Worm (Caenorhabditis elegans) whole organism, L2 larva: Measurements from ENCODE around the gene F55A11.11.

ENCODE experiments used
- C34F6.9 ChIP-seq: fragments of 150-350 bp; optimal IDR thresholded peaks from 2 replicates; lab custom pipeline; 2014; ENCODE audit warnings: missing biosample characterization, missing genetic modification characterization
- F13H6.1 ChIP-seq: sonication (generic microtip); optimal IDR thresholded peaks from 2 replicates; lab custom pipeline; 2016; ENCODE audit warnings: missing genetic modification characterization, missing compliant biosample characterization
- R02D3.7 ChIP-seq: fragments of 150-350 bp; optimal IDR thresholded peaks from 2 replicates; lab custom pipeline; 2014; ENCODE audit warnings: missing biosample characterization, missing genetic modification characterization
- Y55F3AM.14 ChIP-seq: fragments of 200-800 bp; sonication (Bioruptor generic); optimal IDR thresholded peaks from 2 replicates; lab custom pipeline; 2018; ENCODE audit warnings: mild to moderate bottlenecking, missing genetic modification characterization, missing compliant biosample characterization
- ZK546.5 ChIP-seq: sonication (generic microtip); optimal IDR thresholded peaks from 2 replicates; lab custom pipeline; 2017; ENCODE audit warnings: missing biosample characterization, missing genetic modification characterization
- ama-1 ChIP-seq: fragments of 150-350 bp; optimal IDR thresholded peaks from 2 replicates; lab custom pipeline; 2018; ENCODE audit warnings: inconsistent platforms
- blmp-1 ChIP-seq: sonication (generic microtip); optimal IDR thresholded peaks from 2 replicates; lab custom pipeline; 2017; ENCODE audit warnings: missing genetic modification characterization, mild to moderate bottlenecking, missing compliant biosample characterization, antibody characterized with exemption, moderate library complexity; ENCODE audit not compliant: insufficient read depth
- crh-2 ChIP-seq: sonication (generic microtip); optimal IDR thresholded peaks from 2 replicates; lab custom pipeline; 2017; ENCODE audit warnings: missing biosample characterization, missing genetic modification characterization
- dmd-4 ChIP-seq: sonication (generic microtip); optimal IDR thresholded peaks from 2 replicates; lab custom pipeline; 2017; ENCODE audit warnings: missing biosample characterization, missing genetic modification characterization
- egl-27 ChIP-seq: sonication (generic microtip); optimal IDR thresholded peaks from 3 replicates; lab custom pipeline; 2017; ENCODE audit warnings: missing biosample characterization, missing genetic modification reagents, missing genetic modification characterization
- elt-3 ChIP-seq: sonication (generic microtip); optimal IDR thresholded peaks from 2 replicates; lab custom pipeline; 2017; ENCODE audit warnings: missing biosample characterization, missing genetic modification characterization
- fos-1 ChIP-seq: fragments of 150-350 bp; optimal IDR thresholded peaks from 2 replicates; lab custom pipeline; 2014; ENCODE audit warnings: missing biosample characterization, missing genetic modification characterization
- gmeb-1 ChIP-seq: fragments of 150-350 bp; optimal IDR thresholded peaks from 2 replicates; lab custom pipeline; 2014; ENCODE audit warnings: missing biosample characterization, missing genetic modification characterization
- lin-11 ChIP-seq: fragments of 150-350 bp; sonication (generic microtip); optimal IDR thresholded peaks from 2 replicates; lab custom pipeline; 2014; ENCODE audit warnings: missing biosample characterization, missing genetic modification characterization, inconsistent platforms, mixed read lengths
- lin-39 ChIP-seq: fragments of 150-350 bp; optimal IDR thresholded peaks from 2 replicates; lab custom pipeline; 2014; ENCODE audit warnings: missing biosample characterization, missing genetic modification reagents, missing genetic modification characterization
- lsy-2 ChIP-seq, 2 experiments: fragments of 150-350 bp in 1 of 2; sonication (generic microtip) in 1 of 2; optimal IDR thresholded peaks; 2 replicates each; lab custom pipeline; 2014 to 2017; ENCODE audit warnings: missing biosample characterization in 2 of 2, missing genetic modification characterization in 2 of 2
- mbf-1 ChIP-seq: sonication (generic microtip); optimal IDR thresholded peaks from 2 replicates; lab custom pipeline; 2017; ENCODE audit warnings: missing biosample characterization, missing genetic modification characterization
- mdl-1 ChIP-seq, 2 experiments: fragments of 150-350 bp in 1 of 2; sonication (generic microtip) in 1 of 2; optimal IDR thresholded peaks; 2 replicates each; lab custom pipeline; 2017; ENCODE audit warnings: missing biosample characterization in 2 of 2, missing genetic modification characterization in 2 of 2
- nhr-10 ChIP-seq: sonication (generic microtip); optimal IDR thresholded peaks from 2 replicates; lab custom pipeline; 2017; ENCODE audit warnings: missing biosample characterization, missing genetic modification characterization
- nhr-11 ChIP-seq: fragments of 150-350 bp; optimal IDR thresholded peaks from 2 replicates; lab custom pipeline; 2014; ENCODE audit warnings: missing biosample characterization, missing genetic modification characterization
- nhr-12 ChIP-seq: fragments of 150-350 bp; optimal IDR thresholded peaks from 2 replicates; lab custom pipeline; 2014; ENCODE audit warnings: missing biosample characterization, missing genetic modification characterization
- nhr-129 ChIP-seq: fragments of 150-350 bp; optimal IDR thresholded peaks from 2 replicates; lab custom pipeline; 2014; ENCODE audit warnings: missing biosample characterization, missing genetic modification characterization
- nhr-21 ChIP-seq: fragments of 150-350 bp; optimal IDR thresholded peaks from 2 replicates; lab custom pipeline; 2014; ENCODE audit warnings: missing biosample characterization, missing genetic modification characterization
- nhr-23 ChIP-seq: fragments of 150-350 bp; optimal IDR thresholded peaks from 2 replicates; lab custom pipeline; 2014; ENCODE audit warnings: missing biosample characterization, missing genetic modification reagents, missing genetic modification characterization
- nhr-237 ChIP-seq: fragments of 150-350 bp; optimal IDR thresholded peaks from 2 replicates; lab custom pipeline; 2014; ENCODE audit warnings: missing biosample characterization, missing genetic modification characterization
- nhr-25 ChIP-seq: fragments of 150-350 bp; sonication (generic microtip); optimal IDR thresholded peaks from 3 replicates; lab custom pipeline; 2014; ENCODE audit warnings: missing biosample characterization, missing genetic modification characterization
- nhr-6 ChIP-seq: fragments of 150-350 bp; optimal IDR thresholded peaks from 2 replicates; lab custom pipeline; 2014; ENCODE audit warnings: missing biosample characterization, missing genetic modification characterization
- peb-1 ChIP-seq: fragments of 150-350 bp; optimal IDR thresholded peaks from 2 replicates; lab custom pipeline; 2014; ENCODE audit warnings: missing biosample characterization, missing genetic modification characterization
- skn-1 ChIP-seq: sonication (generic microtip); optimal IDR thresholded peaks from 2 replicates; lab custom pipeline; 2017; ENCODE audit warnings: missing biosample characterization, missing genetic modification characterization
- sma-3 ChIP-seq: sonication (generic microtip); optimal IDR thresholded peaks from 2 replicates; lab custom pipeline; 2016; ENCODE audit warnings: missing genetic modification reagents, missing genetic modification characterization, missing compliant biosample characterization
- sma-9 ChIP-seq, 2 experiments: fragments of 150-350 bp in 1 of 2; sonication (generic microtip) in 1 of 2; optimal IDR thresholded peaks; 2 replicates each; lab custom pipeline; 2014 to 2016; ENCODE audit warnings: missing genetic modification characterization in 2 of 2, mild to moderate bottlenecking in 1 of 2, missing biosample characterization in 1 of 2, missing compliant biosample characterization in 1 of 2, missing genetic modification reagents in 1 of 2, moderate library complexity in 1 of 2
- snpc-4 ChIP-seq: fragments of 150-350 bp; optimal IDR thresholded peaks from 2 replicates; lab custom pipeline; 2014; ENCODE audit warnings: missing biosample characterization, missing genetic modification characterization
- unc-55 ChIP-seq: fragments of 150-350 bp; sonication (generic microtip); optimal IDR thresholded peaks from 3 replicates; lab custom pipeline; 2014; ENCODE audit warnings: missing biosample characterization, missing genetic modification reagents, missing genetic modification characterization
- unc-62 ChIP-seq: fragments of 150-350 bp; optimal IDR thresholded peaks from 2 replicates; lab custom pipeline; 2014; ENCODE audit warnings: missing biosample characterization, missing genetic modification reagents, missing genetic modification characterization
- zag-1 ChIP-seq: fragments of 150-350 bp; optimal IDR thresholded peaks from 2 replicates; lab custom pipeline; 2014; ENCODE audit warnings: missing biosample characterization, missing genetic modification characterization
- ztf-1 ChIP-seq: fragments of 200-800 bp; sonication (Bioruptor generic); conservative IDR thresholded peaks from 2 replicates; pipeline ENCODE4 v1.3.6; 2022; ENCODE audit warnings: missing genetic modification characterization, missing compliant biosample characterization

F55A11.11 gene

DNA sequence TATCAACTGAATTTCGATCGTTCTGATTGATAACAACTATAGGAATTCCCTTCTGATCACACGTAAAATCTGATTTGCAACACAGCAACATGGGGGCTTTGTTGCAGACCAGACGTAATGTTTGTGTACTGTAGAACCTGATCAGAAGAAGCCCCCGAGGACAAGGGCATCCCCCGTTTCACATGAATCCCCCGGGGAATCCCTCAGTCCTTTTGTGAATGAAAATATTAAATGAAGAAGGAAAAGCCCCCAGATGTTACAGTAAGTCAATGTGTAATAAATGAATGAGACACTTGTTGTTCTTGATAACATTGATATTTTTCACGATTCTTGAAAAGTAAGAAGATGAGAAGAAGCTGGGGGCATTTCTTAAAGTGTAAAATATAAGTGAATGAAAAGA is 11.2 kb downstream of the F55A11.11 start:
- peak; percentile 38 for TF ChIP-seq blmp-1 (tag; lab: Kevin White, UChicago)
- peak; percentile 81 for TF ChIP-seq nhr-25 (tag; lab: Kevin White, UChicago)
- TF ChIP-seq unc-55 (GFP tag; lab: Kevin White, UChicago), result no peak

DNA sequence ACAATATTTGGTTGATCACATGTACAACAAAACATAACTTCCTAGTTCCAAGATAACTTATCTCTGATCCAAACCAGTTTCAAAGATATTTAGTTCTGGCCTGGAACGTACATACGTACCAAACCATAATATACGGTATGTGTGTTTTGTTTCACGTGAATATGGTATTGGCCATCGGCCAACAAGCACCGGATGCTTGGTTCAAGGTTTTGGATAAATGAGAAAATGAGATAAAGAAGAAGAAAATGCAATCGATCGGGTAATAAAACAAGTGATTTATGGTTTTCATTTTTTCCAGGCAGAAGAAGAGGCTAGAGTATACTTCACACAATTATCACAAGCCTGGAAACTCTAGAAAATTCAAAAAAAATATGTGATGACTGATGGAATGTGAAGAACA is 12.4 kb downstream of the F55A11.11 start:
- TF ChIP-seq dmd-4 (tag; lab: Kevin White, UChicago), result no peak
- peak in 1 of 2 experiments; percentile 2 for TF ChIP-seq mdl-1 (tag; optimal IDR thresholded peaks at IDR 0.05; lab: Kevin White, UChicago)
- TF ChIP-seq egl-27 (tag; lab: Kevin White, UChicago), result peak; percentile 69
- peak; percentile 52 for TF ChIP-seq nhr-25 (tag; lab: Kevin White, UChicago)
- TF ChIP-seq sma-3 (GFP tag; lab: Kevin White, UChicago), result peak; percentile 59
- TF ChIP-seq sma-9 (GFP tag; optimal IDR thresholded peaks at IDR 0.05; lab: Kevin White, UChicago), result peak; percentile 79
- TF ChIP-seq sma-9 (tag; optimal IDR thresholded peaks at IDR 0.05; lab: Kevin White, UChicago), result no peak
- peak; percentile 73 for TF ChIP-seq nhr-21 (tag; lab: Kevin White, UChicago)
- no peak for TF ChIP-seq ztf-1 (GFP tag; lab: Robert Waterston, UW)

ce11 chrV:11796343-11796742 is 13.4 kb downstream of the F55A11.11 start:
- peak; percentile 8 for TF ChIP-seq crh-2 (tag; lab: Kevin White, UChicago)
- peak; percentile 13 for TF ChIP-seq nhr-21 (tag; lab: Kevin White, UChicago)
- TF ChIP-seq sma-3 (GFP tag; lab: Kevin White, UChicago), result peak; percentile 17
- TF ChIP-seq blmp-1 (tag; lab: Kevin White, UChicago), result peak; percentile 2
- peak; percentile 81 for TF ChIP-seq sma-9 (GFP tag; optimal IDR thresholded peaks at IDR 0.05; lab: Kevin White, UChicago)
- TF ChIP-seq sma-9 (tag; optimal IDR thresholded peaks at IDR 0.05; lab: Kevin White, UChicago), result no peak
- TF ChIP-seq elt-3 (tag; lab: Kevin White, UChicago), result no peak
- TF ChIP-seq nhr-25 (tag; lab: Kevin White, UChicago), result peak; percentile 53
- no peak for TF ChIP-seq nhr-10 (tag; lab: Kevin White, UChicago)

- TF ChIP-seq nhr-10 (tag; lab: Kevin White, UChicago) (no peak), crh-2 (tag; lab: Kevin White, UChicago) (peak; percentile 6), R02D3.7 (tag; lab: Kevin White, UChicago) (no peak), nhr-25 (tag; lab: Kevin White, UChicago) (peak; percentile 68), sma-3 (GFP tag; lab: Kevin White, UChicago) (peak; percentile 13), lsy-2 (tag; optimal IDR thresholded peaks at IDR 0.05; lab: Kevin White, UChicago) (no peak), sma-9 (GFP tag; optimal IDR thresholded peaks at IDR 0.05; lab: Kevin White, UChicago) (peak; percentile 70), sma-9 (tag; optimal IDR thresholded peaks at IDR 0.05; lab: Kevin White, UChicago) (no peak), blmp-1 (tag; lab: Kevin White, UChicago) (peak; percentile 50), gmeb-1 (tag; lab: Kevin White, UChicago) (no peak), zag-1 (tag; lab: Kevin White, UChicago) (no peak), nhr-21 (tag; lab: Kevin White, UChicago) (peak; percentile 24)
These were observed 14.4 kb downstream of the F55A11.11 start for ce11 chrV:11797272-11797855.

DNA sequence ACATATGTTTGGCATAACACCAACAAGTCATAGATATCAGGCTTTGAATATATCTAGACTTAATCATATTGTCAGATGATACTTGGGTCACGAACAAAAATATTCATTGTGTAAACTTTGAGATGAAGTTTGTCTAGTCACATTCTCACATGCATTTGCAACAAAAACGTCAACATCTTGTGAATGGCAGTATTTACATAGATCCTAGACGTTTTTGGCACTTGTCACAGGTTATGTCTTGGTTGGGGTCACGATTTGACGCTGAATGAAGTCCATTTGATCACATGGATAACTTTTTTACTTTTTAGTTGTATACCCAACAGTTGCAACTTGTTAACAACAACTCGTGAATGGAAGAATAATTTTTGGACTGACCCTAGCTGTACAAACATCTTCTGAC is 15.4 kb downstream of the F55A11.11 start:
- no peak for TF ChIP-seq C34F6.9 (tag; lab: Kevin White, UChicago)
- TF ChIP-seq nhr-129 (tag; lab: Kevin White, UChicago), result peak; percentile 49
- TF ChIP-seq, all 48 proteins: peak for 1

ce11 chrV:11799252-11799822 is 16.4 kb downstream of the F55A11.11 start:
- no peak for TF ChIP-seq nhr-237 (tag; lab: Kevin White, UChicago)
- no peak for TF ChIP-seq skn-1
- peak; percentile 98 for TF ChIP-seq nhr-21 (tag; lab: Kevin White, UChicago)
- TF ChIP-seq nhr-23 (tag; lab: Kevin White, UChicago), result no peak
- peak; percentile 65 for TF ChIP-seq crh-2 (tag; lab: Kevin White, UChicago)
- no peak for TF ChIP-seq dmd-4 (tag; lab: Kevin White, UChicago)
- no peak for TF ChIP-seq lin-11 (tag; lab: Kevin White, UChicago)
- TF ChIP-seq blmp-1 (tag; lab: Kevin White, UChicago), result peak; percentile 95
- no peak for TF ChIP-seq unc-55 (GFP tag; lab: Kevin White, UChicago)
- TF ChIP-seq F13H6.1 (tag; lab: Kevin White, UChicago), result peak; percentile 83
- TF ChIP-seq lsy-2 (tag; optimal IDR thresholded peaks at IDR 0.05; lab: Kevin White, UChicago), result peak in 1 of 2 experiments; percentile 51
- no peak for TF ChIP-seq zag-1 (tag; lab: Kevin White, UChicago)
- TF ChIP-seq snpc-4 (tag; lab: Kevin White, UChicago), result no peak
- TF ChIP-seq unc-62 (GFP tag; lab: Kevin White, UChicago), result no peak
- no peak for TF ChIP-seq lin-39 (tag; lab: Kevin White, UChicago)
- TF ChIP-seq ztf-1 (GFP tag; lab: Robert Waterston, UW), result no peak
- no peak for TF ChIP-seq ama-1 (lab: Kevin White, UChicago)
- no peak for TF ChIP-seq peb-1
- no peak for TF ChIP-seq fos-1
- no peak for TF ChIP-seq nhr-12 (tag; lab: Kevin White, UChicago)
- TF ChIP-seq ZK546.5 (tag; lab: Kevin White, UChicago), result no peak
- TF ChIP-seq C34F6.9 (tag; lab: Kevin White, UChicago), result no peak
- TF ChIP-seq sma-3 (GFP tag; lab: Kevin White, UChicago), result peak; percentile 97
- TF ChIP-seq mbf-1, result no peak
- TF ChIP-seq nhr-11, result no peak
- peak; percentile 82 for TF ChIP-seq Y55F3AM.14 (GFP tag; lab: Kevin White, UChicago)
- TF ChIP-seq nhr-6 (tag; lab: Kevin White, UChicago), result no peak
